Worm (Caenorhabditis elegans) whole organism, L4/young adult: Measurements from ENCODE around the gene R09A1.3.

ENCODE experiments used
- W03F9.2 ChIP-seq: fragments of 150-350 bp; optimal IDR thresholded peaks from 2 replicates; lab custom pipeline; 2014; ENCODE audit warnings: missing biosample characterization, missing genetic modification characterization
- dao-5 ChIP-seq: sonication (generic microtip); optimal IDR thresholded peaks from 2 replicates; lab custom pipeline; 2016; ENCODE audit warnings: missing genotype, missing genetic modification characterization, moderate library complexity, missing compliant biosample characterization
- him-1 ChIP-seq: sonication (generic microtip); optimal IDR thresholded peaks from 2 replicates; lab custom pipeline; 2016; ENCODE audit warnings: missing genotype, missing genetic modification reagents, missing genetic modification characterization, missing compliant biosample characterization

The R09A1.3 gene

DNA sequence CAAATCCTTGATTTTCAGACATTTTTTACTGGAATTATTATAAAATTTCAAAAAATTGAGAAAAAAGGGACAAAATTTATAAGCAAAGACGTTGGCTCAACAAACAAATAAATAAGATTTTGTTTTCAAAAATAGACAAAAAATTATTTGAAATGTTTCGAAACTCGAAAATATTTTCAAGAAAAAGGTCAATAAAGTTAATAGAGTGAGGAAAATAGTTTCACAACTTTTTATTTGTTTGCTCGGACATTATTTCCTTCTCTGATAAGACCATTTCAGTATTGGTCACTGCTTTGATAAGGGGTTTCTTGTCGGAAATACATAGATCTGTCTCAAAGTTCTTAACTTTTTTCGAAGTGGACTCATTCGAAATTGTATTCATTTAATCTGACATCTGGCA lies at the start of gene R09A1.3:
TSS of gene R09A1.3 (minus strand) at position 31 of the 400 bp plus-strand sequence.
- no peak for TF ChIP-seq him-1 (tag; lab: Kevin White, UChicago)
- TF ChIP-seq dao-5 (tag; lab: Kevin White, UChicago): no peak
- no peak for TF ChIP-seq W03F9.2 (tag; lab: Kevin White, UChicago)

DNA sequence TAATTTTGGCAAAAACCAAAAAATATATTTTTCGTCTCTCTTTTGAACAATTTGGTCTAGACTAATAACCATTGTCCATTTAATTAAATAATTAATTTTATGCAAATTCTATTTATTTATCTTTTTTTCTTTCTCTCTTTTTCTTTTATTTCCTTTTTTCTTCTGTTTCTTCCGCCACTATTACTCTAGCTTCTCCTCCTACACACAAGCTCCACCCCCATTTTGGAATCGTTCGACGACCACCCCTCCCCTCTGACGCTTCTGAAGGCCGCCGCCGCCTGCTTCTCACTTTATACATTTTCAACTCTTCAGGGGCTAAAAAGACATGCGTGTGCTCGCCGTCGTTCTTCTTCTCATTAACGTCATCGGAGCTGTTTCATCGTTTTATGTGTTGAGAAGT lies 48.1 kb upstream of the R09A1.3 start, which contains the start of gene K10C9.1:
TSS of gene K10C9.1 (plus strand) at position 301 of the 400 bp plus-strand sequence.
- TF ChIP-seq him-1 (tag; lab: Kevin White, UChicago) (no peak), W03F9.2 (tag; lab: Kevin White, UChicago) (no peak), dao-5 (tag; lab: Kevin White, UChicago) (no peak)

- TF ChIP-seq him-1 (tag; lab: Kevin White, UChicago) (no peak), W03F9.2 (tag; lab: Kevin White, UChicago) (no peak), dao-5 (tag; lab: Kevin White, UChicago) (no peak)
Observed at ce11 chrV:1067468-1067867, 40.6 kb upstream of the R09A1.3 start, which contains the start of gene K10C9.7. Gene K10C9.7 (minus strand): TSS chrV:1067568.

DNA sequence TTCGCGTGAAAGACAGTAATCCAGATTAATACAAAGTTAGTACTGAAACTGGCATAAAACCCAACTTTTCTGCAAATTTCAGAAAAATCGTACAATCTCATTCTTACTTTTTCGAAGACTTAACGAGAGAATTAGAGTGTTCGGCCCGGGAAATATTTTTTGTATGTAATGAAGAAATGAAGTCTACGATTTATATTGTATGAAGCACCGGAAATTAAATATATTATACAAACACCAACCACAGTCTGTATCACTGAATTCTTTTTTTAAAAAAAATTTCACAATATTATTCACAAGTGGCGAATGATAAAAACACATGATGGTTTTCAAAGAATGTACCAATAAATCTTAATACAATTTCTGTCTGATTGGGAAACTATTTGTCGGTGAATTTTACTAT lies 37.6 kb upstream of the R09A1.3 start, which contains the start of gene str-67:
TSS of gene str-67 (minus strand) at position 101 of the 400 bp plus-strand sequence.
- TF ChIP-seq W03F9.2 (tag; lab: Kevin White, UChicago): no peak
- TF ChIP-seq dao-5 (tag; lab: Kevin White, UChicago): no peak
- no peak for TF ChIP-seq him-1 (tag; lab: Kevin White, UChicago)

DNA sequence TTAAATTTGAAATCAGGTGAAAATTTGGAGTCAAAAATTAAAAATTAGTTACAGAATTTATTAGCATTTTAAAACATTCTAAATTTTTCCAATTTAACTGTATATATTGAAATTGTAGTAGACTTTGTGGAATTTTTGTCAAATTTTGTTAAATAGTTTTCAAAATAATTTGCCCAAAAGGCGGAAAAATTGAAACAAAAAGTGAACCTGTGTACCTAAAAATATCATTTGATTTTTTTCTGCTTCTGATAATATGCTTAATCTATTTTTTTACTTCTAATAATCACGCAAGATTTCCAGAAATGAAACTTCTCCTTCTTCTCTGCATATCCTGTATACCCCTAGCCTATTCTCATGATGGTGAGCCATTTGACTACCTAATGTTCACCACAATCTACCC lies 34.4 kb upstream of the R09A1.3 start, which contains the start of gene rnst-2:
TSS of gene rnst-2 (plus strand) at position 301 of the 400 bp plus-strand sequence.
- no peak for TF ChIP-seq him-1 (tag; lab: Kevin White, UChicago)
- no peak for TF ChIP-seq W03F9.2 (tag; lab: Kevin White, UChicago)
- no peak for TF ChIP-seq dao-5 (tag; lab: Kevin White, UChicago)

ce11 chrV:1060219-1060863 lies 33.5 kb upstream of the R09A1.3 start:
- TF ChIP-seq dao-5 (tag; lab: Kevin White, UChicago): no peak
- no peak for TF ChIP-seq him-1 (tag; lab: Kevin White, UChicago)
- TF ChIP-seq W03F9.2 (tag; lab: Kevin White, UChicago): no peak

ce11 chrV:1053385-1053784 lies 26.5 kb upstream of the R09A1.3 start:
- no peak for TF ChIP-seq him-1 (tag; lab: Kevin White, UChicago)
- TF ChIP-seq W03F9.2 (tag; lab: Kevin White, UChicago): no peak
- TF ChIP-seq dao-5 (tag; lab: Kevin White, UChicago): no peak

DNA sequence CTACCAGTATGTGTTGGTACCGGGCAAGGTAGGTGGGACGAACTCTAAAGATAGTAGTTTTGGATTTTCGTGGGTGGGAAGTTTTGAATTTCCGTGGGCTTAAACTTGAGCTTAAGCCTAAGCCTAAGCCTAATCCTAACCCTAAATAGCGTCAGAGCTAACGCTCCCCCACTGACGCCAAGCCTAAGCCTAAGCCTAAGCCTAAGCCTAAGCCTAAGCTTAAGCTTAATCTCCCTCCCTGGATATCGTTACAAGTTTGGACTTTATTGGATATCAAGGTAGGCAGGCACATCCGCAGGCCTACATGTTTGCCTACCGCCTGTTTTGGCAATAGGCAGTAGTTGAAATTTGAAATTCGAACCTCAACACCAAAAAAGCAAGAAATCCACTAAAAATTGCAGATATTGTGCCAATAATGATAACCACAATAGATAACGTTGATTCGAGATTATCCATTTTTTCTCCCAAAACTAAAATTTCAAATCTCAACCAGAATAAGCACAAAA lies 25.7 kb upstream of the R09A1.3 start, which contains the start of gene K10C9.4:
TSS of gene K10C9.4 (minus strand) at position 456 of the 506 bp plus-strand sequence.
- no peak for TF ChIP-seq W03F9.2 (tag; lab: Kevin White, UChicago)
- no peak for TF ChIP-seq dao-5 (tag; lab: Kevin White, UChicago)
- TF ChIP-seq him-1 (tag; lab: Kevin White, UChicago): no peak

DNA sequence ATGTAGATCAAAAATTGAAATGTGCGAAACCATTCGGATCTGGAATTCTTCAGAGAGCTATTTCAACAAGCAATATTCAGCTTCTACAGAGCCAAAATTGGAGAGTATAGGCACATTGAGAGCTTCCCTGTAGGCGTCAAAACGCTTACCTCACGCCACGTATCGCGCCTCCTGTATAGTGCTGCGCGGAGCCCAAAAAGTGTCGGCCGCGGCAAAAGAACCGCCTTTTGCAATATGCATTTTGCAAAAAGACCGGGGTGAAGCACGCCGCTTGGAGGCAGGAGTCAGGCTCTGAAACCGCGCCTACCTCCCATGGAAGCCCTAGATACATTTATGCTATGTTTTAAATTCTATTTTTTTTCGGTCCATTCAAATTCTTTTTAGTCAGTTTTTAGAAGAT lies 24.8 kb upstream of the R09A1.3 start:
- no peak for TF ChIP-seq W03F9.2 (tag; lab: Kevin White, UChicago)
- TF ChIP-seq dao-5 (tag; lab: Kevin White, UChicago): no peak
- TF ChIP-seq him-1 (tag; lab: Kevin White, UChicago): no peak

ce11 chrV:1049334-1049733 lies 22.5 kb upstream of the R09A1.3 start:
- TF ChIP-seq W03F9.2 (tag; lab: Kevin White, UChicago): no peak
- TF ChIP-seq dao-5 (tag; lab: Kevin White, UChicago): no peak
- TF ChIP-seq him-1 (tag; lab: Kevin White, UChicago): no peak

DNA sequence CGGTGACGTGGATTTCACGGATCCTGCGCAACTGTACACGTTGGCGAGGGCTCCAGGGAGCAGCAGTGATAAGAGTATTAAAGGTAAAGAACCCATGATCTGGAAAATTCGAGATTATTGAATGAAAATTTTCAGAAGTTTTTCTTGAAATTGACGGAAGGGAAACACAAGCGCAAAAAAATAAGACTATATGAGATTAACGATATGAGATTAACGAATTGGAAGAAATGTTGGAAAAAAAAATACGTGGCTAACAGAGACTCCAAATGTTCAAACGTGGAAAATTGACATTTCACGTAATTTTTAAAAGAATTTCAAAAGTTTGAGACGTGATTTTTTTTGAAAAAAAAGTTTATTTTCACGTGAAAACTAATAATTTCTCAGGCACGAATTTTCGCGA lies 21.6 kb upstream of the R09A1.3 start, which contains the start of gene nra-4:
TSS of gene nra-4 (minus strand) at position 101 of the 400 bp plus-strand sequence.
- TF ChIP-seq W03F9.2 (tag; lab: Kevin White, UChicago) (no peak), him-1 (tag; lab: Kevin White, UChicago) (no peak), dao-5 (tag; lab: Kevin White, UChicago) (no peak)

DNA sequence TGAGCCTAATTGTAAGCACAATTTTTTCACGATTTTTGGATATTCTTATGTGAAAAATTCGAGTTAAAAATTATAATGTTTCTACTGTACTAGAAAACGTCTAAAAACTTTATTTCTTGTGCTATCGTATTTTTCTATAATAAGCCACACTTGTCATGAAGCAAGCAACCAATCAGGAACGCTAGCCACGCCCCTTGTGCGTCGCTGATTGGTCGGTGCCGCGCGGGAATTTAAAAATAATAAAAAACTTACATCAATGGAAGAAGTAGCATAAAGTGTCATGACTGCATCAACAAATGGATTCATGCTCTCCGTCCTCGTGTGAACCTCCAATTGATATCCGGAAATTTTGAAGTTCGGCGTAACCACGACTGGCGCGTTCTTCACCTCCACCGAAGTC lies 20.4 kb upstream of the R09A1.3 start:
- no peak for TF ChIP-seq W03F9.2 (tag; lab: Kevin White, UChicago)
- no peak for TF ChIP-seq dao-5 (tag; lab: Kevin White, UChicago)
- no peak for TF ChIP-seq him-1 (tag; lab: Kevin White, UChicago)

ce11 chrV:1038074-1038473 lies 11.2 kb upstream of the R09A1.3 start:
- no peak for TF ChIP-seq him-1 (tag; lab: Kevin White, UChicago)
- no peak for TF ChIP-seq W03F9.2 (tag; lab: Kevin White, UChicago)
- TF ChIP-seq dao-5 (tag; lab: Kevin White, UChicago): no peak
